Fruit fly (Drosophila melanogaster): ENCODE data around the gene CG15169.

dm6 chr2L:18985201-18986124, 5.4 kb upstream of the CG15169 start:
- peak; percentile 91 for TF ChIP-seq kay (GFP tag; ENCODE audit: borderline replicate concordance)
- TF ChIP-seq cic (GFP tag; optimal IDR thresholded peaks at IDR 0.05): peak; percentile 32
- TF ChIP-seq CG7045 (GFP tag; optimal IDR thresholded peaks at IDR 0.05): peak; percentile 53
- peak; percentile 25 for TF ChIP-seq CG12768 (GFP tag; optimal IDR thresholded peaks at IDR 0.05)
- TF ChIP-seq CG14711 (tag; optimal IDR thresholded peaks at IDR 0.05): peak; percentile 29
- TF ChIP-seq Crg-1 (GFP tag; optimal IDR thresholded peaks at IDR 0.05): no peak
- peak; percentile 21 for TF ChIP-seq CG11617 (GFP tag; optimal IDR thresholded peaks at IDR 0.05)
- peak; percentile 56 for TF ChIP-seq CG7101 (tag; optimal IDR thresholded peaks at IDR 0.05)
- TF ChIP-seq CG33017 (tag; optimal IDR thresholded peaks at IDR 0.05): peak; percentile 66
- peak; percentile 6 for TF ChIP-seq Mnt (GFP tag; optimal IDR thresholded peaks at IDR 0.05)
- TF ChIP-seq CG5204 (GFP tag; optimal IDR thresholded peaks at IDR 0.05): no peak
- TF ChIP-seq Hr96 (GFP tag; optimal IDR thresholded peaks at IDR 0.05): peak; percentile 54
- no peak for TF ChIP-seq ovo (GFP tag; optimal IDR thresholded peaks at IDR 0.05)

Data from whole organism, adult.